Fruit fly (Drosophila melanogaster) whole organism, prepupa: ENCODE results near the gene ATbp.

ENCODE experiments used
- CG11294 ChIP-seq: fragments of 200-800 bp; sonication (Bioruptor generic); IDR thresholded peaks from 2 replicates; pipeline ENCODE4 v1.3.6; 2022; ENCODE audit warnings: missing biosample characterization, missing genetic modification characterization
- CG11762 ChIP-seq: fragments of 200-800 bp; sonication (Bioruptor generic); optimal IDR thresholded peaks from 3 replicates; lab custom pipeline; 2016; ENCODE audit warnings: missing biosample characterization, missing genetic modification characterization; ENCODE audit not compliant: insufficient read depth
- CG3032 ChIP-seq: fragments of 200-800 bp; optimal IDR thresholded peaks from 2 replicates; lab custom pipeline; 2019; ENCODE audit warnings: missing biosample characterization, mild to moderate bottlenecking, missing genetic modification characterization, moderate library complexity
- CG6854 ChIP-seq: fragments of 200-800 bp; sonication (Bioruptor generic); optimal IDR thresholded peaks from 2 replicates; lab custom pipeline; 2017; ENCODE audit warnings: missing biosample characterization, mild to moderate bottlenecking, missing genetic modification characterization
- Gug ChIP-seq: fragments of 200-800 bp; sonication (Bioruptor generic); IDR thresholded peaks from 2 replicates; pipeline ENCODE4 v1.3.6; 2022; ENCODE audit warnings: missing biosample characterization, missing genetic modification characterization
- Hr38 ChIP-seq: sonication (Bioruptor generic); optimal IDR thresholded peaks from 2 replicates; lab custom pipeline; 2016; ENCODE audit warnings: missing biosample characterization, missing genetic modification characterization
- OdsH ChIP-seq: fragments of 200-800 bp; sonication (Bioruptor generic); optimal IDR thresholded peaks from 3 replicates; lab custom pipeline; 2016; ENCODE audit warnings: missing biosample characterization, missing genetic modification characterization
- Sox102F ChIP-seq: fragments of 200-800 bp; sonication (Bioruptor generic); optimal IDR thresholded peaks from 2 replicates; lab custom pipeline; 2016; ENCODE audit warnings: missing biosample characterization, mild to moderate bottlenecking, missing genetic modification characterization
- Sox14 ChIP-seq: fragments of 200-800 bp; sonication (Bioruptor generic); optimal IDR thresholded peaks from 3 replicates; lab custom pipeline; 2016; ENCODE audit warnings: missing biosample characterization, missing genetic modification characterization
- achi ChIP-seq: fragments of 200-800 bp; sonication (Bioruptor generic); optimal IDR thresholded peaks from 3 replicates; lab custom pipeline; 2016; ENCODE audit warnings: missing biosample characterization, missing genetic modification characterization
- svp ChIP-seq: fragments of 200-800 bp; sonication (Bioruptor generic); peaks from one replicate; lab custom pipeline; 2016; ENCODE audit warnings: missing biosample characterization, missing genetic modification characterization

DNA sequence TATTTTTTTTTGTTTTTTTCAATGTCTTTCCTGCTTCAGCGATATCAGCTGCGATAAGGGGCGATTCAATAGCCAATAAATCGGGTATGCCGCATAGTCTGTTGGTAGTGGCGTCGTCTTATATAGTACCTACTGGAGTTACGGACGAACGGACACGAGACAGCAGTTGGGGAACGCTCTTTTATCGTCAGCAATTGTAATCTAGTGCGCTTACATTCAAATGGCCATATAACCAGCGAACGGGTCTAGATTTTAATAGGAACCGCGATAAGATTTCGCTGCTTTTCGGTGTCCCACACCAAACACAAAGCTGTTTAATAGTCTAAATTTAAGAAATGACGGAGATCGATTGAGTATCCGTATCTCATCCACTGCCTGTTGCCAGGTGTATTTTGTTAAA is 32.4 kb upstream of the ATbp start:
- TF ChIP-seq Hr38 (no peak), Gug (no peak), CG11294 (GFP tag; lab: Robert Waterston, UW) (no peak), Sox102F (GFP tag; lab: Kevin White, UChicago) (no peak), achi (GFP tag; lab: Kevin White, UChicago) (no peak), Sox14 (GFP tag; lab: Kevin White, UChicago) (no peak), CG6854 (GFP tag; lab: Kevin White, UChicago) (no peak), CG3032 (tag; lab: Kevin White, UChicago) (no peak), OdsH (GFP tag; lab: Kevin White, UChicago) (no peak), CG11762 (no peak), svp (GFP tag; lab: Kevin White, UChicago) (no peak)
